Fruit fly (Drosophila melanogaster) whole organism, prepupa: Measurements from ENCODE around the gene Tpr2.

Experiments
- CG11294 ChIP-seq: fragments of 200-800 bp; sonication (Bioruptor generic); IDR thresholded peaks from 2 replicates; pipeline ENCODE4 v1.3.6; 2022; ENCODE audit warnings: missing biosample characterization, missing genetic modification characterization
- CG1621 ChIP-seq: fragments of 200-800 bp; sonication (Bioruptor generic); optimal IDR thresholded peaks from 3 replicates; lab custom pipeline; 2018; ENCODE audit warnings: missing biosample characterization, mild to moderate bottlenecking, missing genetic modification characterization
- CG6163 ChIP-seq: fragments of 200-800 bp; sonication (Bioruptor generic); IDR thresholded peaks from 3 replicates; pipeline ENCODE4 v1.3.6; 2022; ENCODE audit warnings: missing biosample characterization, missing genetic modification characterization
- CG6854 ChIP-seq: fragments of 200-800 bp; sonication (Bioruptor generic); optimal IDR thresholded peaks from 2 replicates; lab custom pipeline; 2017; ENCODE audit warnings: missing biosample characterization, mild to moderate bottlenecking, missing genetic modification characterization
- Eip78C ChIP-seq: fragments of 200-800 bp; sonication (Bioruptor generic); peaks from one replicate; lab custom pipeline; 2016; ENCODE audit warnings: missing biosample characterization, missing genetic modification characterization
- net ChIP-seq: fragments of 200-800 bp; sonication (Bioruptor generic); optimal IDR thresholded peaks from 3 replicates; lab custom pipeline; 2016; ENCODE audit warnings: missing biosample characterization, missing genetic modification characterization

DNA sequence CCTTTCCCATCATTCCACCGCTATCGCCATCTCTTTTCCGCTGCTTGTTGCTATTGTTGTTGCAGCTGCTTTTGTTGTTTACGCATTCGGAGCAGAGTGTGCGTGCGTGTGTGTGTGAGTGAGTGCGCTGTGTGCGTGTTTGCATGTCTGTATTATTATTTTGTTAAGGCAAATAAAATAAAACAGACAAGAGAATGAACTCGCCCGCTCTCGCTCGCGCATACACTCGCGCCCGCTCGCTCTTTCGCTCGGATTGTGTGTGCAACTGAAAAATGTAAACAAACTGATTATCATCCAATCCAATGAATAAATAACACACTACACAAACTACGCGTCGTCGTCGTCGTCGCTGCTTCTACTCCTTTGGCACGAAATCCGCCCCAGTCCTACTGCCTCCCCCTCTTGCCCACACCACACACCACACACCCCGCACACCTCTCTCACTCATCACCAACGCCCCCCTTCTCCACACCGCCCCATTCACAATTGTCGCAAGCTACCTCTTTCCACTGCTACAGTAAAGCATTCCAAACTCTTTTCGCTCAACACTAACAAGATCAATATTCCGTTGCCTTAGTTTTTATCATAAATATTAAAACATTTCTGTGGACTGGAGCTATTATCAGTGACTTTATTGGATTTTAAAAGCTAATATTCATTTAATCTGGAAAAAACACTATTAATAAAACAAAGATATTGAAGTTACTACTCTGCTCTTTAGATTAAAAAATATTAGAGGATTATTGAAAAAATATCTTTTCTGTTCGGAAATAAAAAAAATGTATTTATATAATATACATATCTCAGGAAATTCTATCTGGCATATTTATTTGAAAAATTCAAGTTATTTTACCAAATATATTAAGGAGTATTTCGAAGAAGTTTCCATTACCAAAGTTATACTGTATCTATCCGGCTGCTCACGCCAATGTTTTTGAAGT lies 30.3 kb downstream of the Tpr2 start:
- TF ChIP-seq CG6854 (GFP tag; lab: Kevin White, UChicago) (peak; percentile 83), net (GFP tag; lab: Kevin White, UChicago) (peak; percentile 57), CG1621 (tag; lab: Kevin White, UChicago) (peak; percentile 84), Eip78C (peak; percentile 49), CG11294 (no peak), CG6163 (GFP tag; lab: Robert Waterston, UW) (peak; percentile 88)
